Fruit fly (Drosophila melanogaster): ENCODE data around the gene CG12171.

The CG12171 gene

dm6 chr3R:5633437-5633836, at the start of gene CG12171:
Gene CG12171, plus strand, starts transcription at chr3R:5633627.
- peak; percentile 57 for TF ChIP-seq CG17801 (GFP tag; optimal IDR thresholded peaks at IDR 0.05; ENCODE audit: partially characterized antibody)

- TF ChIP-seq CG17801 (GFP tag; optimal IDR thresholded peaks at IDR 0.05; ENCODE audit: partially characterized antibody): no peak
These were observed 45.4 kb upstream of the CG12171 start, which contains the start of gene CG2926 for dm6 chr3R:5587863-5588519. Gene CG2926, minus strand, starts transcription at chr3R:5588380.

dm6 chr3R:5588573-5588972, 44.9 kb upstream of the CG12171 start, which contains the start of gene PolZ2:
Gene PolZ2, plus strand, starts transcription at chr3R:5588873.
- no peak for TF ChIP-seq CG17801 (GFP tag; optimal IDR thresholded peaks at IDR 0.05; ENCODE audit: partially characterized antibody)

DNA sequence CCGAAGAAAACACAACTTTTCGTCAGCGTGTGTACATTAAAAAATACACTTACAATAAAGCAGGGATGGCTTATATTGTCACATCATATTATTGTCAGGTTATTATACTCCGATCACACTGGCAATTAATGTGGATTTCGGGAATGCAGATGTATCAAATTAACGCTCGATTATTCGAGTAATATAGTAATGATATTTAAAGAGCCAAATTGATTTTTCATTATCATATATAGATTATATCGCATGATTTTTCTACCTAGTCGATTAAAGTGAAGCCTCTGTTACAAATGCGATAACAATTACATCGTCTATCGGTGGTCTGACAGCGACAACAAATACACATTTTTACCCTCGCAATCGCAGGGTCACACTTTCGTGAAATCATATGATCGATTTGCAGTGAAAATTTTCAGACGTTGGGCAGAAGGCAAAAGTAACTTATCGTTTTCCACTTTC, 42.0 kb upstream of the CG12171 start, which contains the start of the genes noi and Vha26:
noi (minus strand) TSS at position 62 of the 456 bp plus-strand sequence.
Vha26 (plus strand) TSS at position 366 of the 456 bp plus-strand sequence.
- TF ChIP-seq CG17801 (GFP tag; optimal IDR thresholded peaks at IDR 0.05; ENCODE audit: partially characterized antibody): peak; percentile 69

DNA sequence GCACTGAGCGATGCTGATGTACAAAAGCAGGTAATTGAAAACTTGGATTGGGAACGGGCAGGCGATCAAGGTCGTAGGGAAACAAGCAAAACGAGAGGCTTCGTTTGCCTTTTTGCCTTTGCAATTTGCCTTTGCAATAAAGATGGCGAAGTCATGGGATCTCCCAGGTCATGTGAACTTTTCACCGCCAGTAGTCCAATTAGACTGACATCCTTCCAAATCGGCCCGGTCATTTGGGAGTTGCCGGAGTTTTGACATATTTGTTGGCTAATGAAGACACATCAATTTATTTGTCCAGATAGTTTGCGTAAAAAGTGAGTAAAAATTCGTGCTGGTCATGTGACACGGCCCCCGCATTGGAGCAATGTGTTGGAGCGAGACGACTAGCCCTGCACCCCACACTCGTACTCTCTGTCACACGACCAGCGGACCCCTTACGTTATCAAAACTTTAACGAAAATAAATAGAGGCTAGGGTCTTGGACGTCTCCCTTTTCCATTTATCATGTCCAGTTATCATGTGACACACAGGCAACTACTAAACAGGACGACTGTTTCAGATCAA, 41.3 kb upstream of the CG12171 start:
- peak; percentile 22 for TF ChIP-seq CG17801 (GFP tag; optimal IDR thresholded peaks at IDR 0.05; ENCODE audit: partially characterized antibody)

dm6 chr3R:5594878-5595277, 38.5 kb upstream of the CG12171 start:
- peak; percentile 40 for TF ChIP-seq CG17801 (GFP tag; optimal IDR thresholded peaks at IDR 0.05; ENCODE audit: partially characterized antibody)

- peak; percentile 46 for TF ChIP-seq CG17801 (GFP tag; optimal IDR thresholded peaks at IDR 0.05; ENCODE audit: partially characterized antibody)
These were observed 33.7 kb upstream of the CG12171 start for dm6 chr3R:5599521-5600360.

DNA sequence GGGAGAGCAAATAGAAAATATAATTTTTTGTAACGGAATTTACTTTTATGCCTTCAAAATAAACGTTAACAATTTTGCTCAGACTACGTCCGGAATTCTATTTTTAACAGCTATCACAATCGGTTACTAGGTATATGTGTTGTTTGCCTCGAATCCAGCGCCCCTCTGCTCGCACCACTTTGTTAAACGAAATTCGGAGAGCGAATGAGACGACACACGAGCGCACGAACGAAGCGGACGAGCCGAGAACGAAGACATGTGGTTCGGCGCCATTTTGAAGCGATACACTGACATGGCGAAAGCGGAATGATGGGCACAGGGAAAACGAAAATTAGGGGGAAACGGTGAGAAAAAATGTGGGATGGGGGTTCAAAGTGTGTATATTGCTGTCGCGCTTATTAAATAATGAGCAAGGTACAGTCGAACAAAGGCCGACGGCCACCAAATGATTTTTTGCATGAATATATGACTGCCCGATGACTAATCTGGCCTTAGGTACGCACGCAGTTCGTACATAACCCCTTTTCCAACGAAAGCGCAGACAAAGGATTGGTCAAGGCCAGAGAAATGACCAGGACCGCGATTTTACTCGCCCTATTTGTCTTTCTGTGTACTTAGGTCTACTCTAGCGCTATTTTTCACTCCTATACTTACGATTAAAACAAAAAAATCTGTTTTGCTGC, 32.9 kb upstream of the CG12171 start:
- peak; percentile 67 for TF ChIP-seq CG17801 (GFP tag; optimal IDR thresholded peaks at IDR 0.05; ENCODE audit: partially characterized antibody)

DNA sequence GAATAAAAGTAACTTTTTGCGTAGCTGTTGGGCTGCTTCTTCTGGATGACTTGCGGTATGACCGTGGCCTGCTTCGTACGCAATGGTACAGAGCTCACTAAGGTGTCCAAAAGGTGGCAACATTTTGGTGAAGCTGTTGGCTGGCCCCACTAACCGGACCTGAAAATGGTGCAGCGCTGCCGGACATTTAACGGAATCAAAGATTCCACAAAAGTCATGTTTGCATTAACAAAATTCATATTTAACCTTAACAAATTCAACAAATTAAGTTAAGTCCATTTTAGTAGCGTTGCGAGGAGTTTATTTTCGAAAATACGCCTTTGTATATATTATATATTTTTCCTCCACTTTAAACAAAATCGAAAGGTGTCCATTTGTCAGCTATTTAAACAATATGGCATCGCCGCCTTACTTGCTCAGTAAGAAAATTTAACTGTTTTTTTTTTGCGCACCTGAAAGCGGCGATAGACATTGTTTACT, 32.3 kb upstream of the CG12171 start, which contains the start of the genes kra and SecS:
kra (minus strand) TSS at position 93 of the 480 bp plus-strand sequence.
SecS (plus strand) TSS at position 390 of the 480 bp plus-strand sequence.
- TF ChIP-seq CG17801 (GFP tag; optimal IDR thresholded peaks at IDR 0.05; ENCODE audit: partially characterized antibody): no peak

dm6 chr3R:5606477-5606876, 26.9 kb upstream of the CG12171 start, which contains the start of gene asl:
Gene asl, minus strand, starts transcription at chr3R:5606543.
- TF ChIP-seq CG17801 (GFP tag; optimal IDR thresholded peaks at IDR 0.05; ENCODE audit: partially characterized antibody): no peak

DNA sequence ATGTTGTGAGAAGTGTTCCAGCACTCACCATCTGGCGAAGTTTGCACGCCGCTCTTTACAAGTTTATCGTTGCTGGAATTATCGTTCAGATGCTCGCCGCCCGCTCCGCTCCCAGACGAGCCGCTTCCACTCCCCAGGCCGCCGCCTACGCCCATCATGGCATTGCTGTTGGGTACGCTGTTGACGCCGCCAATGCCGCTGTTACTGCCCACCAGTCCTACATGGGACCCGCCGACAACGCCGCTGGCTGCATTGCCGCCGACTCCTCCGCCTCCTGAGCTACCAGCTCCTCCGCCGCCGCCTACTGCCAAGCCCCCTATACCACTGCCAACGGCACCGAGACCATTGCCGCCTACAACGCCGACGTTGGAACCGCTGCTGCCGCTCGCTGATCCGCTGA, 25.0 kb upstream of the CG12171 start:
- no peak for TF ChIP-seq CG17801 (GFP tag; optimal IDR thresholded peaks at IDR 0.05; ENCODE audit: partially characterized antibody)

dm6 chr3R:5610656-5611055, 22.8 kb upstream of the CG12171 start:
- no peak for TF ChIP-seq CG17801 (GFP tag; optimal IDR thresholded peaks at IDR 0.05; ENCODE audit: partially characterized antibody)

DNA sequence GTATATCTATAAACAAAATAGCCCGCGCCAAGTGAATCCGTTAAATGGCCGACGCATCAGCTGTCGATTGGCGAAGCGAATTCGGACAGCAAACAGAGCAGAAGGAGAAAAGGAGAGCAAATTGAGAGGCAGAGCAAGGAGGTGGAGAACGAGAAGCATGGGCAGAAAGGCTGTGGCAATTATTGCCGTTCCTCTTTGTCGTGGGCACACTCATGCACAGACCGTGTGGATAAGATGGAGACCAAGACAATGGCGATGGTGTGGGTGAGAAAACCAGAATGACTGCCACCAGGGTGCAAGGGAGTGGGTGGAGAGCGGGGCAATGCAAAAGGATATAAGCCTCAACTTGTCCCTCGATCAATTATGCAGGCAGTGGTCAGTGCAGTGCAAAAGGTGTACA, 22.3 kb upstream of the CG12171 start:
- TF ChIP-seq CG17801 (GFP tag; optimal IDR thresholded peaks at IDR 0.05; ENCODE audit: partially characterized antibody): no peak

DNA sequence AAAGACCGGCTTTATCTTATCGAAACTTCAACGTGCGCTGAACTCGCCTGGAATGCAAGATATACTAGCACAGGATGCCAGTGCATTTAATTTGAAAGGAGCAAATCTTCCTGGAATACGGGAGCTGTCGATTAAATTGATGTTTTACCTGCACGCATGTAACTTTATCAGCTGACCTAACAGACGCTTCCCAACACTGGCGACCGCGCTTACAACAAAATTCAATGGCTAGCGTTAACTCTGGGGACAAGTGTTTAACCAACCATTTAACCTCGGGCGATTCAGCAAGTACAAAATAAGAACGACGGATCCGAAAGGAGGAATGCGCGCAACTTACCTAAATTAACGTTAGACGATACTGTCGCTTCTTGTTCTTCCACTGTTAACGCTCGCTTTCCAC, 21.7 kb upstream of the CG12171 start:
- TF ChIP-seq CG17801 (GFP tag; optimal IDR thresholded peaks at IDR 0.05; ENCODE audit: partially characterized antibody): peak; percentile 4
